Fruit fly (Drosophila melanogaster): ENCODE data around the gene CG11756.

dm6 chrX:11350505-11351327 lies 2.8 kb downstream of the CG11756 start, which contains the start of gene CG1737:
- TF ChIP-seq CG13204 (GFP tag; optimal IDR thresholded peaks at IDR 0.05) (no peak), CG14655 (GFP tag; optimal IDR thresholded peaks at IDR 0.05) (no peak), CG4496 (GFP tag; IDR thresholded peaks at IDR 0.05) (peak; percentile 11; the same call in 1 of the 3 replicates), EcR (GFP tag; optimal IDR thresholded peaks at IDR 0.05) (no peak), gl (tag; optimal IDR thresholded peaks at IDR 0.05) (no peak), CG15710 (tag; optimal IDR thresholded peaks at IDR 0.05) (no peak), CG9948 (tag; optimal IDR thresholded peaks at IDR 0.05) (no peak)

Data from whole organism, pupa.